Worm (Caenorhabditis elegans) whole organism, mixed stage, embryonic: Measurements from ENCODE around the gene Y39A1A.22.

Source experiments
- elt-3 ChIP-seq: fragments of 150-350 bp; optimal IDR thresholded peaks from 2 replicates; lab custom pipeline; 2014; ENCODE audit warnings: missing biosample characterization, missing genetic modification characterization
- nhr-28 ChIP-seq: fragments of 150-350 bp; optimal IDR thresholded peaks from 2 replicates; lab custom pipeline; 2014; ENCODE audit warnings: missing biosample characterization, missing genetic modification characterization

ce11 chrIII:10714541-10714940 is 7.7 kb upstream of the Y39A1A.22 start:
- TF ChIP-seq elt-3 (tag; lab: Kevin White, UChicago) = no peak
- TF ChIP-seq nhr-28 (tag; lab: Kevin White, UChicago) = no peak
